Worm (Caenorhabditis elegans) whole organism, L4/young adult: ENCODE data around the gene Y43F8C.23.

Experiments used
- W03F9.2 ChIP-seq: fragments of 150-350 bp; optimal IDR thresholded peaks from 2 replicates; lab custom pipeline; 2014; ENCODE audit warnings: missing biosample characterization, missing genetic modification characterization
- dao-5 ChIP-seq: sonication (generic microtip); optimal IDR thresholded peaks from 2 replicates; lab custom pipeline; 2016; ENCODE audit warnings: missing genotype, missing genetic modification characterization, moderate library complexity, missing compliant biosample characterization
- him-1 ChIP-seq: sonication (generic microtip); optimal IDR thresholded peaks from 2 replicates; lab custom pipeline; 2016; ENCODE audit warnings: missing genotype, missing genetic modification reagents, missing genetic modification characterization, missing compliant biosample characterization

DNA sequence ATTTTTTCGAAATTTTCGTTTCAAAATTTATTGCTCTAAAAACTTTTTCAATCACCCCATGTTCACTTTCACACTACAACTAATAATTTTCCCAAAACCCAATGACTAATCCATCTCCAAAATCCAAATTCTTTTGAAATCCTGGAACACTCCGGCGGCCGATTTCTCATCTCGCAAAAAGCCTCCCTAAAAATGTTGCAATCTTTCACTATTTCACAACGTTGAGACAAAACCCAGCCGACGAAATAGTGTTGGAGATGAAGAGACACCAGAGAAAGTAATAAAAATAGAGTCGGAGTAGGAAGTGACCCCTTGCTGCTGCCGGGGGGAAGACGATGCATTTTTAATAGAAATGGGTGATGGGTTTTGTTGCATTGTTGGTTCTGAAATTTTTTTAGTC, 13.0 kb upstream of the Y43F8C.23 start:
- no peak for TF ChIP-seq him-1 (tag; lab: Kevin White, UChicago)
- TF ChIP-seq W03F9.2 (tag; lab: Kevin White, UChicago): no peak
- no peak for TF ChIP-seq dao-5 (tag; lab: Kevin White, UChicago)
